Worm (Caenorhabditis elegans) whole organism, midembryonic: ENCODE results near the gene str-52.

ENCODE experiments used
- tab-1 ChIP-seq: fragments of 200-800 bp; sonication (Bioruptor generic); IDR thresholded peaks from 2 replicates; pipeline ENCODE4 v1.3.6; 2022; ENCODE audit warnings: missing genetic modification characterization, missing compliant biosample characterization
- ztf-29 ChIP-seq: fragments of 200-800 bp; sonication (Bioruptor generic); IDR thresholded peaks from 2 replicates; pipeline ENCODE4 v1.3.6; 2022; ENCODE audit warnings: missing genetic modification reagents, missing genetic modification characterization, missing compliant biosample characterization

DNA sequence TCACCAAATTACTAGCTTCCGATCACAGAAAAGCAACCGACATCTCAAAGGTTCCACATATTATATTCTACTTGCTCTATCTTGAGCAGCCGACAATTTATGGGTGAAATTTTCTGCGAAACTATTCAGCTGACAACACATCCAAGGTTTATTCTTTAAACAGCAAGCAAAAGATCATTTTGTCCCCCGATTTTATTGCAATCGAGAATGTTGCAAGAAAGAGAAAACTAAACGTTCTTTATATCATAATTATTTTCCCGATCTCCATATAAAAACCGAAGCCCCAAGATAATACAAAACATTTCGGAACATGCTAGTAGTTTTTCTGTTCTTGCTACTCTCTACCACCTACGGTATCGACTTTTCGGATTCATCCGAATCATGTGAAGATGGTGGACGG, 50.2 kb downstream of the str-52 start, which contains the start of gene clec-207:
- TF ChIP-seq tab-1 (GFP tag; lab: Robert Waterston, UW) (no peak), ztf-29 (no peak)
